Worm (Caenorhabditis elegans) whole organism, L1 larva: ENCODE results near the gene pgph-2.

Experiments used
- ama-1 ChIP-seq: fragments of 150-350 bp; optimal IDR thresholded peaks from 2 replicates; lab custom pipeline; 2014
- ceh-90 ChIP-seq: sonication (generic microtip); optimal IDR thresholded peaks from 2 replicates; lab custom pipeline; 2016; ENCODE audit warnings: missing genetic modification characterization, missing compliant biosample characterization
- ces-1 ChIP-seq: fragments of 150-350 bp; optimal IDR thresholded peaks from 2 replicates; lab custom pipeline; 2014; ENCODE audit warnings: missing biosample characterization, missing genetic modification reagents, missing genetic modification characterization
- lin-15B ChIP-seq: fragments of 150-350 bp; sonication (generic microtip); optimal IDR thresholded peaks from 3 replicates; lab custom pipeline; 2014; ENCODE audit warnings: missing biosample characterization, missing genetic modification characterization
- nhr-12 ChIP-seq: sonication (generic microtip); optimal IDR thresholded peaks from 2 replicates; lab custom pipeline; 2017; ENCODE audit warnings: missing biosample characterization, missing genetic modification characterization
- nhr-77 ChIP-seq: fragments of 150-350 bp; optimal IDR thresholded peaks from 2 replicates; lab custom pipeline; 2014; ENCODE audit warnings: missing biosample characterization, missing genetic modification characterization
- unc-62 ChIP-seq: fragments of 150-350 bp; optimal IDR thresholded peaks from 2 replicates; lab custom pipeline; 2014; ENCODE audit warnings: missing biosample characterization, missing genetic modification reagents, missing genetic modification characterization
- unc-86 ChIP-seq: sonication (generic microtip); optimal IDR thresholded peaks from 2 replicates; lab custom pipeline; 2016; ENCODE audit warnings: missing genetic modification characterization, missing compliant biosample characterization

ce11 chrV:5747519-5747918 is 17.4 kb upstream of the pgph-2 start, which contains the start of gene acds-10:
- no peak for TF ChIP-seq unc-86 (tag; lab: Kevin White, UChicago)
- no peak for TF ChIP-seq lin-15B (tag; lab: Kevin White, UChicago)
- no peak for TF ChIP-seq ceh-90 (tag; lab: Kevin White, UChicago)
- TF ChIP-seq unc-62 (GFP tag; lab: Kevin White, UChicago) = no peak
- no peak for TF ChIP-seq nhr-77 (tag; lab: Kevin White, UChicago)
- TF ChIP-seq ces-1 (GFP tag; lab: Kevin White, UChicago) = no peak
- TF ChIP-seq ama-1 (lab: Kevin White, UChicago) = no peak
- TF ChIP-seq nhr-12 (tag; lab: Kevin White, UChicago) = no peak
